Worm (Caenorhabditis elegans) whole organism, mixed stage, embryonic: Measurements from ENCODE around the gene grd-13.
A peak's percentile ranks its signal among the peaks of the same experiment; 100 is the strongest.
"Not testable (repeated sequence)": the region's sequence is repeated elsewhere in the genome, so short reads cannot be mapped to it uniquely, and the experiment has no call there.

Source experiments
- M03D4.4 ChIP-seq: sonication (generic microtip); optimal IDR thresholded peaks from 2 replicates; lab custom pipeline; 2017; ENCODE audit warnings: mild to moderate bottlenecking, missing genetic modification characterization, missing compliant biosample characterization
- blmp-1 ChIP-seq: fragments of 150-350 bp; optimal IDR thresholded peaks from 2 replicates; lab custom pipeline; 2014; ENCODE audit warnings: missing biosample characterization, missing genetic modification characterization
- ceh-43 ChIP-seq: fragments of 200-800 bp; sonication (Bioruptor generic); optimal IDR thresholded peaks from 2 replicates; lab custom pipeline; 2018; ENCODE audit warnings: mild to moderate bottlenecking, missing genetic modification characterization, moderate library complexity, missing compliant biosample characterization
- ceh-83 ChIP-seq: fragments of 200-800 bp; sonication (Bioruptor generic); optimal IDR thresholded peaks from 2 replicates; lab custom pipeline; 2018; ENCODE audit warnings: mild to moderate bottlenecking, missing genetic modification characterization, missing compliant biosample characterization
- ces-1 ChIP-seq: fragments of 150-350 bp; optimal IDR thresholded peaks from 2 replicates; lab custom pipeline; 2014; ENCODE audit warnings: missing biosample characterization, missing genetic modification reagents, missing genetic modification characterization
- cnd-1 ChIP-seq: fragments of 200-800 bp; sonication (Bioruptor generic); optimal IDR thresholded peaks from 2 replicates; lab custom pipeline; 2018; ENCODE audit warnings: mild to moderate bottlenecking, missing genetic modification characterization, missing compliant biosample characterization
- drap-1 ChIP-seq: fragments of 200-800 bp; sonication (Bioruptor generic); optimal IDR thresholded peaks from 3 replicates; lab custom pipeline; 2018; ENCODE audit warnings: mild to moderate bottlenecking, missing genetic modification characterization, missing compliant biosample characterization
- elt-1 ChIP-seq: sonication (generic microtip); optimal IDR thresholded peaks from 2 replicates; lab custom pipeline; 2017; ENCODE audit warnings: missing genetic modification characterization, mild to moderate bottlenecking, missing compliant biosample characterization, antibody characterized with exemption, moderate library complexity, borderline replicate concordance; ENCODE audit not compliant: insufficient read depth
- elt-3 ChIP-seq: fragments of 150-350 bp; optimal IDR thresholded peaks from 2 replicates; lab custom pipeline; 2014; ENCODE audit warnings: missing biosample characterization, missing genetic modification characterization
- flh-1 ChIP-seq: fragments of 200-800 bp; sonication (Bioruptor generic); optimal IDR thresholded peaks from 2 replicates; lab custom pipeline; 2018; ENCODE audit warnings: mild to moderate bottlenecking, missing genetic modification characterization, moderate library complexity, missing compliant biosample characterization
- ham-2 ChIP-seq: fragments of 200-800 bp; sonication (Bioruptor generic); optimal IDR thresholded peaks from 2 replicates; lab custom pipeline; 2018; ENCODE audit warnings: mild to moderate bottlenecking, missing genetic modification characterization, missing compliant biosample characterization
- hlh-1 ChIP-seq: fragments of 150-350 bp; optimal IDR thresholded peaks from 2 replicates; lab custom pipeline; 2014; ENCODE audit warnings: missing biosample characterization, missing genetic modification reagents, missing genetic modification characterization
- lin-13 ChIP-seq: fragments of 150-350 bp; optimal IDR thresholded peaks from 2 replicates; lab custom pipeline; 2014; ENCODE audit warnings: missing biosample characterization, missing genetic modification characterization
- lsy-2 ChIP-seq: fragments of 150-350 bp; optimal IDR thresholded peaks from 2 replicates; lab custom pipeline; 2014; ENCODE audit warnings: missing biosample characterization, missing genetic modification characterization
- mep-1 ChIP-seq: fragments of 150-350 bp; optimal IDR thresholded peaks from 2 replicates; lab custom pipeline; 2017; ENCODE audit warnings: missing biosample characterization, missing genetic modification reagents, missing genetic modification characterization, inconsistent platforms
- mls-2 ChIP-seq: sonication (generic microtip); optimal IDR thresholded peaks from 2 replicates; lab custom pipeline; 2016; ENCODE audit warnings: mild to moderate bottlenecking, missing genetic modification characterization, moderate library complexity, missing compliant biosample characterization
- nhr-12 ChIP-seq: fragments of 150-350 bp; optimal IDR thresholded peaks from 2 replicates; lab custom pipeline; 2014; ENCODE audit warnings: missing biosample characterization, missing genetic modification characterization
- nhr-237 ChIP-seq: fragments of 150-350 bp; optimal IDR thresholded peaks from 2 replicates; lab custom pipeline; 2014; ENCODE audit warnings: missing biosample characterization, missing genetic modification characterization
- nhr-28 ChIP-seq: fragments of 150-350 bp; optimal IDR thresholded peaks from 2 replicates; lab custom pipeline; 2014; ENCODE audit warnings: missing biosample characterization, missing genetic modification characterization
- nhr-76 ChIP-seq: sonication (generic microtip); optimal IDR thresholded peaks from 2 replicates; lab custom pipeline; 2017; ENCODE audit warnings: missing biosample characterization, missing genetic modification characterization
- pha-4 ChIP-seq: fragments of 150-350 bp; optimal IDR thresholded peaks from 2 replicates; lab custom pipeline; 2018; ENCODE audit warnings: missing biosample characterization, missing genetic modification reagents, missing genetic modification characterization
- sem-2 ChIP-seq: fragments of 200-800 bp; sonication (Bioruptor generic); optimal IDR thresholded peaks from 2 replicates; lab custom pipeline; 2018; ENCODE audit warnings: mild to moderate bottlenecking, missing genetic modification characterization, missing compliant biosample characterization
- snpc-4 ChIP-seq: fragments of 150-350 bp; optimal IDR thresholded peaks from 2 replicates; lab custom pipeline; 2014; ENCODE audit warnings: missing biosample characterization, missing genetic modification characterization
- sptf-1 ChIP-seq: sonication (generic microtip); optimal IDR thresholded peaks from 2 replicates; lab custom pipeline; 2017; ENCODE audit warnings: mild to moderate bottlenecking, missing genetic modification characterization, moderate library complexity, missing compliant biosample characterization
- unc-120 ChIP-seq: sonication (generic microtip); optimal IDR thresholded peaks from 2 replicates; lab custom pipeline; 2017; ENCODE audit warnings: missing genetic modification characterization, missing compliant biosample characterization; ENCODE audit not compliant: poor library complexity, severe bottlenecking
- unc-39 ChIP-seq: fragments of 150-350 bp; optimal IDR thresholded peaks from 2 replicates; lab custom pipeline; 2014; ENCODE audit warnings: missing biosample characterization, missing genetic modification characterization
- unc-62 ChIP-seq: fragments of 150-350 bp; optimal IDR thresholded peaks from 2 replicates; lab custom pipeline; 2014; ENCODE audit warnings: missing biosample characterization, missing genetic modification reagents, missing genetic modification characterization

The grd-13 gene

ce11 chrIV:3438022-3438421 lies at the start of gene grd-13:
Gene grd-13 (plus strand): TSS chrIV:3438312.
- TF ChIP-seq flh-1 (GFP tag; lab: Kevin White, UChicago) (no peak), snpc-4 (tag; lab: Kevin White, UChicago) (no peak), sptf-1 (no peak), cnd-1 (tag; lab: Kevin White, UChicago) (no peak), pha-4 (tag; lab: Kevin White, UChicago) (no peak), elt-1 (no peak)

- not testable (repeated sequence) for TF ChIP-seq unc-120 (tag; lab: Kevin White, UChicago); nhr-76 (tag; lab: Kevin White, UChicago); ces-1 (GFP tag; lab: Kevin White, UChicago)
Observed at ce11 chrIV:3389999-3390398, 48.1 kb upstream of the grd-13 start, which contains the start of gene B0546.5. Gene B0546.5 (minus strand): TSS chrIV:3390099.

- TF ChIP-seq unc-62 (GFP tag; lab: Kevin White, UChicago); elt-1; nhr-12 (tag; lab: Kevin White, UChicago): not testable (repeated sequence)
- TF ChIP-seq, all 35 proteins: peak for 0; not testable (repeated sequence) for 35
Observed at ce11 chrIV:3394066-3394465, 44.0 kb upstream of the grd-13 start, which contains the start of gene C04C3.4. Gene C04C3.4 (plus strand): TSS chrIV:3394366.

ce11 chrIV:3395581-3395980 lies 42.5 kb upstream of the grd-13 start, which contains the start of gene C04C3.14:
Gene C04C3.14 (plus strand): TSS chrIV:3395881.
- TF ChIP-seq nhr-237 (tag; lab: Kevin White, UChicago) (no peak), flh-1 (GFP tag; lab: Kevin White, UChicago) (no peak), snpc-4 (tag; lab: Kevin White, UChicago) (no peak), unc-62 (GFP tag; lab: Kevin White, UChicago) (no peak), ceh-83 (GFP tag; lab: Kevin White, UChicago) (no peak), blmp-1 (tag; lab: Kevin White, UChicago) (no peak), unc-120 (tag; lab: Kevin White, UChicago) (no peak), elt-3 (no peak), mls-2 (tag; lab: Kevin White, UChicago) (no peak), cnd-1 (tag; lab: Kevin White, UChicago) (no peak), pha-4 (tag; lab: Kevin White, UChicago) (no peak), hlh-1 (no peak), unc-39 (tag; lab: Kevin White, UChicago) (no peak), elt-1 (no peak), sem-2 (GFP tag; lab: Kevin White, UChicago) (no peak)

- TF ChIP-seq nhr-28 (tag; lab: Kevin White, UChicago) (no peak), snpc-4 (tag; lab: Kevin White, UChicago) (no peak)
Observed at ce11 chrIV:3398078-3398477, 40.0 kb upstream of the grd-13 start.

- no peak for TF ChIP-seq ceh-43
- no peak for TF ChIP-seq nhr-237 (tag; lab: Kevin White, UChicago)
- peak; percentile 33 for TF ChIP-seq ham-2
- TF ChIP-seq unc-62 (GFP tag; lab: Kevin White, UChicago), result no peak
- TF ChIP-seq lsy-2 (tag; lab: Kevin White, UChicago), result peak; percentile 93
- peak; percentile 21 for TF ChIP-seq lin-13 (tag; lab: Kevin White, UChicago)
- peak; percentile 41 for TF ChIP-seq mep-1 (tag; lab: Kevin White, UChicago)
- TF ChIP-seq drap-1 (GFP tag; lab: Kevin White, UChicago), result peak; percentile 36
- TF ChIP-seq nhr-76 (tag; lab: Kevin White, UChicago), result no peak
- TF ChIP-seq sptf-1, result peak; percentile 49
- TF ChIP-seq M03D4.4 (tag; lab: Kevin White, UChicago), result peak; percentile 35
Observed at ce11 chrIV:3399015-3399722, 38.9 kb upstream of the grd-13 start, which contains the start of the genes dyf-3 and pdhb-1. Gene dyf-3 (minus strand): TSS chrIV:3399231. Gene pdhb-1 (plus strand): TSS chrIV:3399672.
